Fruit fly (Drosophila melanogaster) whole organism, adult: Measurements from ENCODE around the gene Neu2.

Experiments
- CG11617 ChIP-seq: fragments of 200-800 bp; sonication (Bioruptor generic); optimal IDR thresholded peaks from 2 replicates; lab custom pipeline; 2017; ENCODE audit warnings: mild to moderate bottlenecking, missing biosample characterization, missing genetic modification reagents, missing genetic modification characterization
- CG12768 ChIP-seq: fragments of 200-800 bp; sonication (Bioruptor generic); optimal IDR thresholded peaks from 2 replicates; lab custom pipeline; 2017; ENCODE audit warnings: missing biosample characterization, missing genetic modification characterization, mild to moderate bottlenecking, moderate library complexity, missing genetic modification reagents
- CG14711 ChIP-seq: fragments of 200-800 bp; sonication (Bioruptor generic); optimal IDR thresholded peaks from 2 replicates; lab custom pipeline; 2018; ENCODE audit warnings: missing biosample characterization, mild to moderate bottlenecking, missing genetic modification characterization, moderate library complexity
- CG1620 ChIP-seq: fragments of 200-800 bp; sonication (Bioruptor generic); optimal IDR thresholded peaks from 2 replicates; lab custom pipeline; 2016; ENCODE audit warnings: missing biosample characterization, missing genetic modification characterization
- CG33017 ChIP-seq: fragments of 200-800 bp; sonication (Bioruptor generic); optimal IDR thresholded peaks from 2 replicates; lab custom pipeline; 2018; ENCODE audit warnings: missing biosample characterization, mild to moderate bottlenecking, missing genetic modification characterization, moderate library complexity
- CG5204 ChIP-seq: fragments of 200-800 bp; sonication (Bioruptor generic); optimal IDR thresholded peaks from 2 replicates; lab custom pipeline; 2016; ENCODE audit warnings: missing biosample characterization, missing genetic modification characterization
- CG7045 ChIP-seq: fragments of 200-800 bp; sonication (Bioruptor generic); optimal IDR thresholded peaks from 2 replicates; lab custom pipeline; 2017; ENCODE audit warnings: missing biosample characterization, mild to moderate bottlenecking, missing genetic modification characterization
- CG7101 ChIP-seq: fragments of 200-800 bp; sonication (Bioruptor generic); optimal IDR thresholded peaks from 2 replicates; lab custom pipeline; 2018; ENCODE audit warnings: missing biosample characterization, mild to moderate bottlenecking, missing genetic modification characterization, moderate library complexity
- Clk ChIP-seq: fragments of 200-800 bp; sonication (Bioruptor generic); optimal IDR thresholded peaks from 2 replicates; lab custom pipeline; 2017; ENCODE audit warnings: missing biosample characterization, missing genetic modification characterization
- Crg-1 ChIP-seq: fragments of 200-800 bp; sonication (Bioruptor generic); optimal IDR thresholded peaks from 2 replicates; lab custom pipeline; 2016; ENCODE audit warnings: missing biosample characterization, missing genetic modification characterization
- Hr96 ChIP-seq: fragments of 200-800 bp; sonication (Bioruptor generic); optimal IDR thresholded peaks from 2 replicates; lab custom pipeline; 2016; ENCODE audit warnings: missing biosample characterization, missing genetic modification characterization
- Mnt ChIP-seq: fragments of 200-800 bp; sonication (Bioruptor generic); optimal IDR thresholded peaks from 2 replicates; lab custom pipeline; 2016; ENCODE audit warnings: missing biosample characterization, mild to moderate bottlenecking, missing genetic modification characterization
- bab1 ChIP-seq: fragments of 200-800 bp; sonication (Bioruptor generic); optimal IDR thresholded peaks from 3 replicates; lab custom pipeline; 2019; ENCODE audit warnings: missing biosample characterization, mild to moderate bottlenecking, missing genetic modification characterization, moderate library complexity
- cic ChIP-seq: fragments of 200-800 bp; sonication (Bioruptor generic); optimal IDR thresholded peaks from 2 replicates; lab custom pipeline; 2017; ENCODE audit warnings: missing biosample characterization, mild to moderate bottlenecking, missing genetic modification characterization, moderate library complexity
- cnc ChIP-seq, 2 experiments: fragments of >200 bp; optimal IDR thresholded peaks; 2 replicates each; lab custom pipeline; 2017
- kay ChIP-seq: fragments of 200-800 bp; sonication (Bioruptor generic); peaks from one replicate; lab custom pipeline; 2016; ENCODE audit warnings: missing biosample characterization, missing genetic modification characterization, borderline replicate concordance
- ovo ChIP-seq: fragments of 200-800 bp; sonication (Bioruptor generic); optimal IDR thresholded peaks from 2 replicates; lab custom pipeline; 2016; ENCODE audit warnings: missing biosample characterization, missing genetic modification characterization
- pad ChIP-seq: fragments of 200-800 bp; sonication (Bioruptor generic); optimal IDR thresholded peaks from 3 replicates; lab custom pipeline; 2017; ENCODE audit warnings: missing biosample characterization, missing genetic modification characterization, mild to moderate bottlenecking, moderate library complexity, missing genetic modification reagents
- tj ChIP-seq: fragments of 200-800 bp; sonication (Bioruptor generic); optimal IDR thresholded peaks from 3 replicates; lab custom pipeline; 2017; ENCODE audit warnings: missing biosample characterization, mild to moderate bottlenecking, missing genetic modification characterization, moderate library complexity
- toe ChIP-seq: fragments of 200-800 bp; sonication (Bioruptor generic); optimal IDR thresholded peaks from 2 replicates; lab custom pipeline; 2016; ENCODE audit warnings: missing biosample characterization, missing genetic modification characterization

Gene Neu2

DNA sequence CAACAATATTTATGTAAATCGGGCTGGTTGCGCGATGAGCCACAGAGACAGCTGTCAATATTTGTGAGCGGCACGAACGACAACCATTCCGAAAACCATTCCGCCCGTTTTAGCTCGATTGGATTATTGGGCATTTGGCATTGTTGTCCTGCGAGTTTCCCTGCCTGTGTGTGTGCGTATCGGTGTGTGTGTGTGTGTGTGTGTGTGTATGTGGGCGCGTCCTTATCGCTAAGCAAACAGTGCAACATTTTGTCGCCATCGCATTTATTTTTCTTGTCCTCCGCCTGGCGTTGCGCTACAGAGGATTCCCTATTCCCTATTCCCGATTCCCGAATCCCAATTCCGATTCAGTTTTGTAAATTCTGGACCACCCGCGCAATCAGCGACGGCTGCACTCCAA, 18.5 kb downstream of the Neu2 start:
- TF ChIP-seq CG12768 (no peak), bab1 (no peak), tj (GFP tag; lab: Kevin White, UChicago) (no peak), toe (GFP tag; lab: Kevin White, UChicago) (no peak), CG11617 (GFP tag; lab: Kevin White, UChicago) (no peak), CG5204 (GFP tag; lab: Kevin White, UChicago) (no peak), CG7045 (GFP tag; lab: Kevin White, UChicago) (no peak), pad (GFP tag; lab: Kevin White, UChicago) (no peak), CG14711 (tag; lab: Kevin White, UChicago) (no peak), CG7101 (tag; lab: Kevin White, UChicago) (no peak), cnc (optimal IDR thresholded peaks at IDR 0.05; lab: Kevin White, UChicago) (no peak), cic (GFP tag; lab: Kevin White, UChicago) (no peak), CG33017 (tag; lab: Kevin White, UChicago) (no peak), CG1620 (no peak), kay (GFP tag; lab: Kevin White, UChicago) (no peak), Clk (GFP tag; lab: Kevin White, UChicago) (no peak), Hr96 (no peak), Crg-1 (GFP tag; lab: Kevin White, UChicago) (no peak), Mnt (GFP tag; lab: Kevin White, UChicago) (no peak), ovo (GFP tag; lab: Kevin White, UChicago) (no peak)

DNA sequence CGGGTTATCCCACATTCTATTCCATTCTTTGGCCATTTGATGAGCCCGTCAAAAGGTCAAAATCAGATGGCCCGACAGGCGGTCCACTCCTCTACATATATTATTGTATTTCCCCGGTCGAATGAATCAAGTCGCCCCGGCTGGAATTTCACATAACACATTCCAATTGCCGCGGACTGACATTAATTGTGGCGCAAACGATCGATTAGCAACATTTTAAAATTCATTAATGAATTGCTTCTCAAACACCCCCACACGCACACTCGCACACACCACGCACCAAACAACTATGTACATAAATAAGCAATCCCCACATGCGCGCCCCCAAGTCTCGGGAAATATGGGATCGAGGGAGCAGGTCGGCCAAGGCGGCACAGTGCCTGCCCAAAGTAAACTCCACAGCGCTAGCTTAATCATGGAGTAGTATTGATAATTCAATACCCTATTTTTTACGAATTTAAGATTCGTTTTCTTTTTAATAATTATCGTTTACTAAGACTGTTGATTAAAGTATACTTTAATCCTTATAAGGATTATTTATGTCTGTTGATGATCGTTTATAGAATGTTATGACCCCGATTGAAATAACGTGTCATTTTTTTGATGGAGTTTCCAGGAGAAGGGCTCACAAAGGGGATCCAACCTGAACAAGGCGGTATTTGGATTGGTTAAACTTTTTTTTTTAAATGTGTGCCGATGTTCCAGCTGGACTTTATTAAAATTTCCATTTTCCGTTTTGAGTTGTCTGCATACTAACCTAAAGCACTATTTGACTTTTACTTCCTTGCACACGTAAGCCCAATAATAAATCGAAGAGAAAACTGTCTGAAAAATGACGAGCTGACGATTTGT, 24.9 kb downstream of the Neu2 start:
- TF ChIP-seq cnc (optimal IDR thresholded peaks at IDR 0.05; lab: Kevin White, UChicago) (no peak), CG1620 (no peak), CG12768 (no peak), Mnt (GFP tag; lab: Kevin White, UChicago) (no peak), Clk (GFP tag; lab: Kevin White, UChicago) (no peak), tj (GFP tag; lab: Kevin White, UChicago) (no peak), CG5204 (GFP tag; lab: Kevin White, UChicago) (no peak), Hr96 (no peak), CG7045 (GFP tag; lab: Kevin White, UChicago) (no peak), CG11617 (GFP tag; lab: Kevin White, UChicago) (no peak), pad (GFP tag; lab: Kevin White, UChicago) (no peak), Crg-1 (GFP tag; lab: Kevin White, UChicago) (no peak), CG14711 (tag; lab: Kevin White, UChicago) (no peak), CG33017 (tag; lab: Kevin White, UChicago) (no peak), cic (GFP tag; lab: Kevin White, UChicago) (no peak), bab1 (no peak), CG7101 (tag; lab: Kevin White, UChicago) (no peak)

dm6 chr3L:21464240-21464639, 26.1 kb downstream of the Neu2 start:
- TF ChIP-seq kay (GFP tag; lab: Kevin White, UChicago) (no peak), Crg-1 (GFP tag; lab: Kevin White, UChicago) (no peak), CG14711 (tag; lab: Kevin White, UChicago) (no peak), cnc (optimal IDR thresholded peaks at IDR 0.05; lab: Kevin White, UChicago) (no peak), CG11617 (GFP tag; lab: Kevin White, UChicago) (no peak), CG5204 (GFP tag; lab: Kevin White, UChicago) (no peak), Clk (GFP tag; lab: Kevin White, UChicago) (no peak), cic (GFP tag; lab: Kevin White, UChicago) (no peak), CG33017 (tag; lab: Kevin White, UChicago) (no peak), CG1620 (no peak), CG12768 (no peak), ovo (GFP tag; lab: Kevin White, UChicago) (no peak)

dm6 chr3L:21462860-21463259, 27.5 kb downstream of the Neu2 start:
- TF ChIP-seq bab1 (no peak), CG14711 (tag; lab: Kevin White, UChicago) (no peak), Mnt (GFP tag; lab: Kevin White, UChicago) (no peak), kay (GFP tag; lab: Kevin White, UChicago) (no peak), cnc (optimal IDR thresholded peaks at IDR 0.05; lab: Kevin White, UChicago) (no peak), ovo (GFP tag; lab: Kevin White, UChicago) (no peak), cic (GFP tag; lab: Kevin White, UChicago) (no peak), toe (GFP tag; lab: Kevin White, UChicago) (no peak), pad (GFP tag; lab: Kevin White, UChicago) (no peak), CG5204 (GFP tag; lab: Kevin White, UChicago) (no peak), Clk (GFP tag; lab: Kevin White, UChicago) (no peak), CG7101 (tag; lab: Kevin White, UChicago) (no peak), tj (GFP tag; lab: Kevin White, UChicago) (no peak), CG7045 (GFP tag; lab: Kevin White, UChicago) (no peak), CG12768 (no peak)

- TF ChIP-seq CG7101 (tag; lab: Kevin White, UChicago) = no peak
These were observed 30.1 kb downstream of the Neu2 start for dm6 chr3L:21460149-21460873.
